Worm (Caenorhabditis elegans) whole organism, early embryonic: ENCODE results near the gene F43C11.4.

Experiments used
- B0310.2 ChIP-seq: sonication (generic microtip); optimal IDR thresholded peaks from 2 replicates; lab custom pipeline; 2016; ENCODE audit warnings: mild to moderate bottlenecking, missing genetic modification characterization, missing compliant biosample characterization
- F13C5.2 ChIP-seq: sonication (generic microtip); optimal IDR thresholded peaks from 2 replicates; lab custom pipeline; 2017; ENCODE audit warnings: mild to moderate bottlenecking, missing genetic modification characterization, inconsistent platforms, missing compliant biosample characterization
- aly-1 ChIP-seq: sonication (generic microtip); optimal IDR thresholded peaks from 2 replicates; lab custom pipeline; 2016; ENCODE audit warnings: missing genetic modification characterization, missing compliant biosample characterization
- ama-1 ChIP-seq: fragments of 150-350 bp; optimal IDR thresholded peaks from 2 replicates; lab custom pipeline; 2014
- ceh-13 ChIP-seq: fragments of 200-800 bp; sonication (Bioruptor generic); optimal IDR thresholded peaks from 2 replicates; lab custom pipeline; 2018; ENCODE audit warnings: mild to moderate bottlenecking, missing genetic modification characterization, missing compliant biosample characterization
- ceh-36 ChIP-seq: sonication (generic microtip); optimal IDR thresholded peaks from 2 replicates; lab custom pipeline; 2016; ENCODE audit warnings: missing genetic modification characterization, inconsistent platforms, missing compliant biosample characterization
- ets-7 ChIP-seq: sonication (generic microtip); optimal IDR thresholded peaks from 2 replicates; lab custom pipeline; 2016; ENCODE audit warnings: missing genotype, missing genetic modification characterization, missing compliant biosample characterization
- flt-1 ChIP-seq: fragments of 200-800 bp; sonication (Bioruptor generic); IDR thresholded peaks from 2 replicates; pipeline ENCODE4 v1.3.6; 2022; ENCODE audit warnings: missing genetic modification characterization, missing compliant biosample characterization
- hmbx-1 ChIP-seq: sonication (generic microtip); optimal IDR thresholded peaks from 2 replicates; lab custom pipeline; 2016; ENCODE audit warnings: mild to moderate bottlenecking, missing genetic modification characterization, missing compliant biosample characterization
- hmg-4 ChIP-seq: fragments of 200-800 bp; sonication (Bioruptor generic); optimal IDR thresholded peaks from 2 replicates; lab custom pipeline; 2018; ENCODE audit warnings: mild to moderate bottlenecking, missing genetic modification characterization, missing compliant biosample characterization
- hnd-1 ChIP-seq: sonication (generic microtip); optimal IDR thresholded peaks from 2 replicates; lab custom pipeline; 2016; ENCODE audit warnings: missing genetic modification characterization, missing compliant biosample characterization
- pes-1 ChIP-seq: fragments of 200-800 bp; sonication (Bioruptor generic); IDR thresholded peaks from 2 replicates; pipeline ENCODE4 v1.3.6; 2022; ENCODE audit warnings: missing genetic modification reagents, missing genetic modification characterization, missing compliant biosample characterization
- scrt-1 ChIP-seq: fragments of 200-800 bp; sonication (Bioruptor generic); IDR thresholded peaks from 2 replicates; pipeline ENCODE4 v1.3.6; 2022; ENCODE audit warnings: missing genetic modification characterization, missing compliant biosample characterization
- sea-1 ChIP-seq: fragments of 200-800 bp; sonication (Bioruptor generic); conservative IDR thresholded peaks from 2 replicates; pipeline ENCODE4 v1.3.6; 2022; ENCODE audit warnings: missing genetic modification characterization, missing compliant biosample characterization
- tbx-11 ChIP-seq: fragments of 200-800 bp; sonication (Bioruptor generic); IDR thresholded peaks from 2 replicates; pipeline ENCODE4 v1.3.6; 2022; ENCODE audit warnings: missing genetic modification characterization, missing compliant biosample characterization
- tbx-37 ChIP-seq: fragments of 200-800 bp; sonication (Bioruptor generic); conservative IDR thresholded peaks from 2 replicates; pipeline ENCODE4 v1.3.6; 2022; ENCODE audit warnings: missing genetic modification reagents, missing genetic modification characterization, missing compliant biosample characterization
- tra-4 ChIP-seq: sonication (generic microtip); optimal IDR thresholded peaks from 2 replicates; lab custom pipeline; 2017; ENCODE audit warnings: missing genetic modification characterization, missing compliant biosample characterization

The F43C11.4 gene

DNA sequence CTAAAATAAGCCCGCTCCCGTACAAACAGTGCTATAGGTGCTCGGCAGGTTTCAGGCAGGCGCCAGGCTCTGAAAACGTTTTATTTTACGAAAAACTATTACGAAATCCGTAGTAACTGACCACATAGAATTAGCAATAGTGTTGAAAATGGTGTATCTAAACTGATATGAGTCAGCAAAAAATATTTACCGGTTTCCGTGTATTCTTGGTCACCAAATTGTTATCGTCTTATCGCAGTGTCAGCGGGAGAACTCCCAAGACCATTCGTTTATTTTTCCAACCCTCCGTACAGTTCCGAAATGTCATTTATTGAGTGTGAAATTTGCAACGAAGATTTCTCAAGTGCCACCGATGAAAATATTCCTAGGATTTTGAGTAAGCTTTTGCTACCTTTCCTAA lies 14.6 kb upstream of the F43C11.4 start, which contains the start of gene F43C11.8:
F43C11.8 (plus strand) TSS at position 301 of the 400 bp plus-strand sequence.
- no peak for TF ChIP-seq pes-1 (GFP tag; lab: Robert Waterston, UW)
- TF ChIP-seq tbx-11 (GFP tag; lab: Robert Waterston, UW), result no peak
- no peak for TF ChIP-seq B0310.2 (tag; lab: Kevin White, UChicago)
- no peak for TF ChIP-seq hmbx-1
- no peak for TF ChIP-seq aly-1 (tag; lab: Kevin White, UChicago)
- no peak for TF ChIP-seq tbx-37 (GFP tag; lab: Robert Waterston, UW)
- no peak for TF ChIP-seq hnd-1 (tag; lab: Kevin White, UChicago)
- TF ChIP-seq ama-1 (lab: Kevin White, UChicago), result no peak

ce11 chrII:2335572-2335971 lies 11.2 kb upstream of the F43C11.4 start, which contains the start of gene F43C11.7:
TSS of gene F43C11.7 (plus strand) at chrII:2335897.
- TF ChIP-seq scrt-1 (GFP tag; lab: Robert Waterston, UW) (no peak), B0310.2 (tag; lab: Kevin White, UChicago) (no peak), aly-1 (tag; lab: Kevin White, UChicago) (no peak), hnd-1 (tag; lab: Kevin White, UChicago) (no peak), tbx-11 (GFP tag; lab: Robert Waterston, UW) (no peak), flt-1 (GFP tag; lab: Robert Waterston, UW) (no peak), pes-1 (GFP tag; lab: Robert Waterston, UW) (no peak), hmbx-1 (no peak), tra-4 (no peak), hmg-4 (GFP tag; lab: Kevin White, UChicago) (no peak), F13C5.2 (tag; lab: Kevin White, UChicago) (no peak), ama-1 (lab: Kevin White, UChicago) (no peak)

ce11 chrII:2336177-2336576 lies 10.6 kb upstream of the F43C11.4 start:
- TF ChIP-seq hmbx-1, result no peak
- peak; percentile 71 for TF ChIP-seq ceh-36
- TF ChIP-seq pes-1 (GFP tag; lab: Robert Waterston, UW), result no peak
- TF ChIP-seq B0310.2 (tag; lab: Kevin White, UChicago), result no peak
- TF ChIP-seq scrt-1 (GFP tag; lab: Robert Waterston, UW), result no peak

DNA sequence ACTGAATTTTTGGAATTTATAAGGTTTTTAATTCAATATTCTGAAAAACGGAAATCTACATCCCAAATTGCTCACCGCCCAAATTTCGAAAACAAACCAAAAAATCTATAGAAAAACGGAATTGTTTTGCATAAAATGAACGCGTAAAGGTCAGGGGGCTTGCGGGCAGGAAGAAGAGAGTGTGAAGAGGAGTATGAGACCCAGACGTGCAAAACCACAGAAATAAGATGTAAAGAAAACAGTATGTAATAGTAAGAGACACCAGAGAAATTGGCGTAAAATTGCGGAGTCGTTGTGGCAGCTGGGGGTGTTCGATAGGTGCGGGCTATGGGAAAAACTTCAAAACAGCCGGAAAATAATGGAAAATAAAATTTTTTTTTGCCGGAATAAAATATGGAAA lies 5.8 kb upstream of the F43C11.4 start:
- no peak for TF ChIP-seq tbx-37 (GFP tag; lab: Robert Waterston, UW)
- no peak for TF ChIP-seq aly-1 (tag; lab: Kevin White, UChicago)
- TF ChIP-seq F13C5.2 (tag; lab: Kevin White, UChicago), result peak; percentile 15
- no peak for TF ChIP-seq tra-4

ce11 chrII:2341515-2341914 lies 5.3 kb upstream of the F43C11.4 start, which contains the start of gene enri-1:
TSS of gene enri-1 (minus strand) at chrII:2341615.
- TF ChIP-seq flt-1 (GFP tag; lab: Robert Waterston, UW), result no peak
- no peak for TF ChIP-seq ama-1 (lab: Kevin White, UChicago)
- TF ChIP-seq F13C5.2 (tag; lab: Kevin White, UChicago), result no peak
- TF ChIP-seq pes-1 (GFP tag; lab: Robert Waterston, UW), result no peak
- TF ChIP-seq ceh-36, result no peak
- TF ChIP-seq hnd-1 (tag; lab: Kevin White, UChicago), result no peak
- no peak for TF ChIP-seq ets-7 (tag; lab: Kevin White, UChicago)
- no peak for TF ChIP-seq scrt-1 (GFP tag; lab: Robert Waterston, UW)
- TF ChIP-seq tbx-11 (GFP tag; lab: Robert Waterston, UW), result no peak

DNA sequence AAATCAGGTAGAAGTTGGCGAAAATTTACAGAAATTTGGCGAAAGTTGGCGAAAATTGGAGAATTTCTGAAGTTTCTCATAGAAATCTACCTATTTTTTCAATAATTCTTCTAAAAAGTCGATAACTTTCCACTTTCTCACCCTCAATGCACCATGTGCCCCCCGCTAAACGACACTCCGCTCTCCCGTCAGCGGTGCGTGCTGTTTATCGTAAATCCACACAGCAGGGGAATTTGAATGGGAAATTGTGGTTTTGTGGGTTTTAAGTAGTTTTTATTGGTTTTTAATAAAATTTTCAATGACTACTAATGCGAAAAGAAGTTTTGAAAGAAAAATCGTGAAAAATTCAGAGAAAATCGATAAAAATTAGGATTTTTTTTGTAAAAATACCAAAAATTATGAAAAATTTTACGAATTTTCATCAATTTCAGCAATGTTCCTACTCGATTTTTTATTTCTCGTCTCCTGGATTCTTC lies 4.7 kb upstream of the F43C11.4 start, which contains the start of gene F43C11.6:
F43C11.6 (plus strand) TSS at position 426 of the 476 bp plus-strand sequence.
- TF ChIP-seq hmg-4 (GFP tag; lab: Kevin White, UChicago) (no peak), hnd-1 (tag; lab: Kevin White, UChicago) (no peak), ceh-13 (GFP tag; lab: Kevin White, UChicago) (no peak), scrt-1 (GFP tag; lab: Robert Waterston, UW) (no peak), B0310.2 (tag; lab: Kevin White, UChicago) (no peak), ceh-36 (no peak), flt-1 (GFP tag; lab: Robert Waterston, UW) (no peak), sea-1 (GFP tag; lab: Robert Waterston, UW) (no peak), tbx-11 (GFP tag; lab: Robert Waterston, UW) (no peak)

DNA sequence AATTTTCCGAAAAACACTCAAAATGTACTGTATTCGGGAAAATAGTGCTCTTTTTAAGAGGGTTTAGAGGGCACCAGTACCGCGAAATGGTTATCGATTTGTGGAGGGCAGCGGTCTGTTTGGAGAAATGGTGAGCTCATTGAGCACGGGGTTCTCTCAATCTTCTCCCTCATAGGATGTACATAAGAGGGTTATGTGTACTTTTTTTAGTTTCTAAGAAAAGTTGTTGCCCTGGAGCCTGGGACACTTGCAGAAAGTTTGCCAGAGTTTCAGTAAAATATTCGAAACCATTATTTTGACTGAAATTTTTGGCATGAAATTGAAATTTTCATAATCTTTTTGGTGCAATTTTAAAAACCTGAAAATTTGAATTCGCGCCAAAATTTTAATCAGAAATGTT lies 5.8 kb downstream of the F43C11.4 start, which contains the start of gene F43C11.10:
F43C11.10 (minus strand) TSS at position 101 of the 400 bp plus-strand sequence.
- TF ChIP-seq tbx-37 (GFP tag; lab: Robert Waterston, UW) (no peak), ceh-13 (GFP tag; lab: Kevin White, UChicago) (no peak), ceh-36 (no peak), ama-1 (lab: Kevin White, UChicago) (no peak), aly-1 (tag; lab: Kevin White, UChicago) (no peak), flt-1 (GFP tag; lab: Robert Waterston, UW) (no peak), pes-1 (GFP tag; lab: Robert Waterston, UW) (no peak)

ce11 chrII:2353012-2353411 lies 6.2 kb downstream of the F43C11.4 start, which contains the start of gene F43C11.3:
TSS of gene F43C11.3 (plus strand) at chrII:2353312.
- TF ChIP-seq hmbx-1, result no peak
- TF ChIP-seq hmg-4 (GFP tag; lab: Kevin White, UChicago), result no peak
- TF ChIP-seq B0310.2 (tag; lab: Kevin White, UChicago), result no peak
- no peak for TF ChIP-seq hnd-1 (tag; lab: Kevin White, UChicago)
- no peak for TF ChIP-seq ets-7 (tag; lab: Kevin White, UChicago)
- TF ChIP-seq flt-1 (GFP tag; lab: Robert Waterston, UW), result no peak
- no peak for TF ChIP-seq tbx-11 (GFP tag; lab: Robert Waterston, UW)
- no peak for TF ChIP-seq F13C5.2 (tag; lab: Kevin White, UChicago)
- TF ChIP-seq ceh-13 (GFP tag; lab: Kevin White, UChicago), result no peak
- no peak for TF ChIP-seq tbx-37 (GFP tag; lab: Robert Waterston, UW)
- TF ChIP-seq pes-1 (GFP tag; lab: Robert Waterston, UW), result no peak
- TF ChIP-seq sea-1 (GFP tag; lab: Robert Waterston, UW), result no peak
- no peak for TF ChIP-seq tra-4
- TF ChIP-seq aly-1 (tag; lab: Kevin White, UChicago), result no peak
- TF ChIP-seq ama-1 (lab: Kevin White, UChicago), result no peak
